Fruit fly (Drosophila melanogaster): ENCODE data around the gene CG32795.
A peak's percentile ranks its signal among the peaks of the same experiment; 100 is the strongest.

Gene CG32795

dm6 chrX:2786553-2787118 lies 3.7 kb downstream of the CG32795 start (continued):
- TF ChIP-seq ap (GFP tag; IDR thresholded peaks at IDR 0.05): peak; percentile 83
- TF ChIP-seq CG30020 (tag; optimal IDR thresholded peaks at IDR 0.05): no peak
- no peak for TF ChIP-seq Dip2 (GFP tag; IDR thresholded peaks at IDR 0.05)
- TF ChIP-seq ems (GFP tag; optimal IDR thresholded peaks at IDR 0.05): peak; percentile 85
- TF ChIP-seq Xrp1 (GFP tag; IDR thresholded peaks at IDR 0.05): peak; percentile 89
- TF ChIP-seq zen (tag; optimal IDR thresholded peaks at IDR 0.05): peak; percentile 80
- peak; percentile 90 for TF ChIP-seq CG13624 (GFP tag; optimal IDR thresholded peaks at IDR 0.05)
- TF ChIP-seq CG11696 (GFP tag; IDR thresholded peaks at IDR 0.05): peak; percentile 73
- peak; percentile 86 for TF ChIP-seq Side (GFP tag; optimal IDR thresholded peaks at IDR 0.05)
- TF ChIP-seq C15 (GFP tag; IDR thresholded peaks at IDR 0.05): peak; percentile 82; the same call in 1 of the 3 replicates
- TF ChIP-seq tx (GFP tag; optimal IDR thresholded peaks at IDR 0.05): peak; percentile 82
- TF ChIP-seq ranshi (GFP tag; IDR thresholded peaks at IDR 0.05): peak; percentile 92
- peak; percentile 78 for TF ChIP-seq repo (GFP tag; optimal IDR thresholded peaks at IDR 0.05)
- no peak for TF ChIP-seq CG34376 (GFP tag; optimal IDR thresholded peaks at IDR 0.05)
- TF ChIP-seq danr (GFP tag; IDR thresholded peaks at IDR 0.05): peak; percentile 83
- TF ChIP-seq Blimp-1 (GFP tag; optimal IDR thresholded peaks at IDR 0.05): peak; percentile 82
- TF ChIP-seq exex (tag; optimal IDR thresholded peaks at IDR 0.05): peak; percentile 46
- TF ChIP-seq CG17359 (tag; optimal IDR thresholded peaks at IDR 0.05): peak; percentile 93
- TF ChIP-seq chm (GFP tag; IDR thresholded peaks at IDR 0.05): peak; percentile 84
- TF ChIP-seq ewg (GFP tag; optimal IDR thresholded peaks at IDR 0.05): peak; percentile 69
- peak; percentile 92 for TF ChIP-seq CG11695 (GFP tag; IDR thresholded peaks at IDR 0.05)
- TF ChIP-seq CG10366 (GFP tag; IDR thresholded peaks at IDR 0.05): peak; percentile 93
- peak; percentile 87 to 89 for TF ChIP-seq dpn (GFP tag; optimal IDR thresholded peaks at IDR 0.05)
- peak; percentile 84 for TF ChIP-seq BtbVII (GFP tag; optimal IDR thresholded peaks at IDR 0.05)
- TF ChIP-seq CG17186 (GFP tag; optimal IDR thresholded peaks at IDR 0.05): peak; percentile 18
- TF ChIP-seq CG30431 (GFP tag; optimal IDR thresholded peaks at IDR 0.05): peak; percentile 72
- TF ChIP-seq CG15696 (tag; optimal IDR thresholded peaks at IDR 0.05): peak; percentile 66
- TF ChIP-seq sr (GFP tag; IDR thresholded peaks at IDR 0.05): peak; percentile 80
- peak; percentile 87 for TF ChIP-seq Camta (GFP tag; optimal IDR thresholded peaks at IDR 0.05)
- peak; percentile 80 for TF ChIP-seq emc (GFP tag; optimal IDR thresholded peaks at IDR 0.05)
- peak; percentile 43 for TF ChIP-seq CG6654 (GFP tag; optimal IDR thresholded peaks at IDR 0.05)
- TF ChIP-seq nerfin-1 (tag; optimal IDR thresholded peaks at IDR 0.05): peak; percentile 74
- TF ChIP-seq slp2 (GFP tag; optimal IDR thresholded peaks at IDR 0.05): peak; percentile 70
- TF ChIP-seq Ptx1 (GFP tag; IDR thresholded peaks at IDR 0.05): peak; percentile 94
- peak; percentile 78 for TF ChIP-seq CG18476 (GFP tag; optimal IDR thresholded peaks at IDR 0.05)
- TF ChIP-seq hbn (GFP tag; IDR thresholded peaks at IDR 0.05; ENCODE audit: partially characterized antibody): no peak
- no peak for TF ChIP-seq kni (GFP tag; optimal IDR thresholded peaks at IDR 0.05)
- no peak for TF ChIP-seq Sry-β (GFP tag; optimal IDR thresholded peaks at IDR 0.05)
- peak; percentile 63 for TF ChIP-seq corto (GFP tag; optimal IDR thresholded peaks at IDR 0.05)
- no peak for TF ChIP-seq Bgb (GFP tag; IDR thresholded peaks at IDR 0.05; ENCODE audit: partially characterized antibody)
- TF ChIP-seq CG10959 (GFP tag; IDR thresholded peaks at IDR 0.05): peak; percentile 80
- TF ChIP-seq CG11093 (GFP tag; IDR thresholded peaks at IDR 0.05): peak; percentile 82; the same call in 2 of the 3 replicates
- no peak for TF ChIP-seq B-H2 (GFP tag; optimal IDR thresholded peaks at IDR 0.05)
- TF ChIP-seq CG4707 (GFP tag; optimal IDR thresholded peaks at IDR 0.05): no peak
- TF ChIP-seq Atf3 (GFP tag; optimal IDR thresholded peaks at IDR 0.05): peak; percentile 75
- peak; percentile 84 for TF ChIP-seq CG43689 (GFP tag; IDR thresholded peaks at IDR 0.05)
- peak; percentile 87 for TF ChIP-seq CG31224 (GFP tag; IDR thresholded peaks at IDR 0.05)
- TF ChIP-seq Doc3 (GFP tag; IDR thresholded peaks at IDR 0.05; ENCODE audit: partially characterized antibody): no peak
- TF ChIP-seq CG6813 (GFP tag; optimal IDR thresholded peaks at IDR 0.05): peak; percentile 80
- TF ChIP-seq salm (tag; optimal IDR thresholded peaks at IDR 0.05): peak; percentile 61

All from whole organism, embryonic.